Fruit fly (Drosophila melanogaster) whole organism, embryonic: ENCODE data around the gene CG15170.

Source experiments
- Antp ChIP-seq: fragments of 200-800 bp; sonication (Bioruptor generic); optimal IDR thresholded peaks from 3 replicates; lab custom pipeline; 2016; ENCODE audit warnings: missing biosample characterization, missing genetic modification characterization
- Awh ChIP-seq: fragments of 200-800 bp; sonication (Bioruptor generic); IDR thresholded peaks from 2 replicates; pipeline ENCODE4, ENCODE4 v1.3.6; 2022; ENCODE audit warnings: missing biosample characterization, missing genetic modification characterization
- B-H1 ChIP-seq: fragments of 200-800 bp; sonication (Bioruptor generic); IDR thresholded peaks from 3 replicates; pipeline ENCODE4 v1.3.6; 2022; ENCODE audit warnings: missing biosample characterization, missing genetic modification characterization
- C15 ChIP-seq: fragments of 200-800 bp; sonication (Bioruptor generic); IDR thresholded peaks from 3 replicates; pipeline ENCODE4 v1.3.6; 2022; ENCODE audit warnings: missing biosample characterization, missing genetic modification characterization
- CG10543 ChIP-seq: fragments of 200-800 bp; sonication (Bioruptor generic); optimal IDR thresholded peaks from 3 replicates; lab custom pipeline; 2017; ENCODE audit warnings: missing biosample characterization, mild to moderate bottlenecking, missing genetic modification characterization, moderate library complexity
- CG11085 ChIP-seq: fragments of 200-800 bp; sonication (Bioruptor generic); IDR thresholded peaks from 2 replicates; pipeline ENCODE4 v1.3.6; 2022; ENCODE audit warnings: missing biosample characterization, missing genetic modification characterization
- CG11247 ChIP-seq: fragments of 200-800 bp; sonication (Bioruptor generic); IDR thresholded peaks from 2 replicates; pipeline ENCODE4 v1.3.6; 2022; ENCODE audit warnings: missing biosample characterization, missing genetic modification characterization
- CG11456 ChIP-seq: fragments of 200-800 bp; sonication (Bioruptor generic); IDR thresholded peaks from 3 replicates; pipeline ENCODE4 v1.3.6; 2022; ENCODE audit warnings: missing biosample characterization, missing genetic modification characterization
- CG12659 ChIP-seq: fragments of 200-800 bp; sonication (Bioruptor generic); optimal IDR thresholded peaks from 3 replicates; lab custom pipeline; 2017; ENCODE audit warnings: mild to moderate bottlenecking, missing biosample characterization, missing genetic modification reagents, missing genetic modification characterization
- CG14965 ChIP-seq: fragments of 200-800 bp; sonication (Bioruptor generic); optimal IDR thresholded peaks from 2 replicates; lab custom pipeline; 2016; ENCODE audit warnings: missing biosample characterization, missing genetic modification characterization, borderline replicate concordance
- CG17328 ChIP-seq: fragments of 200-800 bp; sonication (Bioruptor generic); IDR thresholded peaks from 2 replicates; pipeline ENCODE4 v1.3.6; 2022; ENCODE audit warnings: missing biosample characterization, missing genetic modification characterization
- CG17829 ChIP-seq: fragments of 200-800 bp; optimal IDR thresholded peaks from 2 replicates; lab custom pipeline; 2019; ENCODE audit warnings: missing biosample characterization, mild to moderate bottlenecking, missing genetic modification characterization, moderate library complexity
- CG18599 ChIP-seq: fragments of 200-800 bp; sonication (Bioruptor generic); optimal IDR thresholded peaks from 3 replicates; lab custom pipeline; 2017; ENCODE audit warnings: missing biosample characterization, missing genetic modification characterization, mild to moderate bottlenecking, moderate library complexity, missing genetic modification reagents
- CG18619 ChIP-seq: fragments of 200-800 bp; sonication (Bioruptor generic); optimal IDR thresholded peaks from 3 replicates; lab custom pipeline; 2017; ENCODE audit warnings: missing biosample characterization, mild to moderate bottlenecking, missing genetic modification characterization
- CG3065 ChIP-seq: fragments of 200-800 bp; sonication (Bioruptor generic); optimal IDR thresholded peaks from 2 replicates; lab custom pipeline; 2016; ENCODE audit warnings: missing biosample characterization, missing genetic modification characterization
- CG34224 ChIP-seq: fragments of 200-800 bp; sonication (Bioruptor generic); IDR thresholded peaks from 3 replicates; pipeline ENCODE4 v1.3.6; 2022; ENCODE audit warnings: missing biosample characterization, missing genetic modification characterization; ENCODE audit not compliant: partially characterized antibody
- CG34376 ChIP-seq: fragments of 200-800 bp; sonication (Bioruptor generic); optimal IDR thresholded peaks from 2 replicates; lab custom pipeline; 2018; ENCODE audit warnings: missing biosample characterization, mild to moderate bottlenecking, missing genetic modification characterization
- CG4617 ChIP-seq: fragments of 200-800 bp; sonication (Bioruptor generic); optimal IDR thresholded peaks from 3 replicates; lab custom pipeline; 2016; ENCODE audit warnings: missing biosample characterization, missing genetic modification characterization, borderline replicate concordance
- CG4707 ChIP-seq: fragments of 200-800 bp; sonication (Bioruptor generic); optimal IDR thresholded peaks from 2 replicates; lab custom pipeline; 2018; ENCODE audit warnings: missing biosample characterization, mild to moderate bottlenecking, missing genetic modification characterization, moderate library complexity
- CG8290 ChIP-seq, 3 experiments: fragments of 200-800 bp; sonication (Bioruptor generic); optimal IDR thresholded peaks; 2 replicates each; lab custom pipeline; 2016 to 2019; ENCODE audit warnings: missing biosample characterization in 3 of 3, missing genetic modification characterization in 3 of 3, mild to moderate bottlenecking in 2 of 3, moderate library complexity in 1 of 3
- D ChIP-seq, 2 experiments: fragments of 200-800 bp in 1 of 2; fragments of >200 bp in 1 of 2; sonication (Bioruptor generic) in 1 of 2; optimal IDR thresholded peaks; 2 replicates in 1 of 2; 3 replicates in 1 of 2; lab custom pipeline; 2017; ENCODE audit warnings: mild to moderate bottlenecking in 1 of 2, missing biosample characterization in 1 of 2, missing genetic modification characterization in 1 of 2, missing genetic modification reagents in 1 of 2
- Dip3 ChIP-seq: fragments of 200-800 bp; sonication (Bioruptor generic); optimal IDR thresholded peaks from 3 replicates; lab custom pipeline; 2016; ENCODE audit warnings: missing biosample characterization, missing genetic modification characterization
- E2f1 ChIP-seq: fragments of 200-800 bp; sonication (Bioruptor generic); IDR thresholded peaks from 2 replicates; pipeline ENCODE4 v1.3.6; 2022; ENCODE audit warnings: missing biosample characterization, missing genetic modification characterization
- Hand ChIP-seq: fragments of 200-800 bp; sonication (Bioruptor generic); optimal IDR thresholded peaks from 2 replicates; lab custom pipeline; 2017; ENCODE audit warnings: mild to moderate bottlenecking, missing biosample characterization, missing genetic modification reagents, missing genetic modification characterization
- Kr ChIP-seq: fragments of 200-800 bp; sonication (Bioruptor generic); optimal IDR thresholded peaks from 2 replicates; lab custom pipeline; 2017; ENCODE audit warnings: missing biosample characterization, mild to moderate bottlenecking, missing genetic modification characterization
- Lhr ChIP-seq: fragments of 200-800 bp; sonication (Bioruptor generic); optimal IDR thresholded peaks from 3 replicates; lab custom pipeline; 2017; ENCODE audit warnings: mild to moderate bottlenecking, missing biosample characterization, missing genetic modification reagents, missing genetic modification characterization
- Nf-YA ChIP-seq: fragments of 200-800 bp; sonication (Bioruptor generic); IDR thresholded peaks from 2 replicates; pipeline ENCODE4 v1.3.6; 2022; ENCODE audit warnings: missing biosample characterization, missing genetic modification characterization
- Ravus ChIP-seq: fragments of 200-800 bp; sonication (Bioruptor generic); IDR thresholded peaks from 2 replicates; pipeline ENCODE4 v1.3.6; 2022; ENCODE audit warnings: missing biosample characterization, missing genetic modification characterization
- Rx ChIP-seq: fragments of 200-800 bp; sonication (Bioruptor generic); IDR thresholded peaks from 2 replicates; pipeline ENCODE4 v1.3.6; 2022; ENCODE audit warnings: missing biosample characterization, missing genetic modification characterization
- Six4 ChIP-seq: fragments of 200-800 bp; sonication (Bioruptor generic); optimal IDR thresholded peaks from 2 replicates; lab custom pipeline; 2016; ENCODE audit warnings: missing biosample characterization, missing genetic modification characterization
- Ssrp ChIP-seq: fragments of 200-800 bp; sonication (Bioruptor generic); optimal IDR thresholded peaks from 2 replicates; lab custom pipeline; 2018; ENCODE audit warnings: missing biosample characterization, mild to moderate bottlenecking, missing genetic modification characterization, moderate library complexity
- cas ChIP-seq: fragments of 200-800 bp; sonication (Bioruptor generic); IDR thresholded peaks from 2 replicates; pipeline ENCODE4 v1.3.6; 2022; ENCODE audit warnings: missing biosample characterization, missing genetic modification characterization
- cg ChIP-seq: fragments of 200-800 bp; sonication (Bioruptor generic); optimal IDR thresholded peaks from 3 replicates; lab custom pipeline; 2019; ENCODE audit warnings: missing biosample characterization, mild to moderate bottlenecking, missing genetic modification characterization, moderate library complexity
- chinmo ChIP-seq: fragments of 200-800 bp; sonication (Bioruptor generic); IDR thresholded peaks from 4 replicates; pipeline ENCODE4 v1.3.6; 2022; ENCODE audit warnings: missing biosample characterization, missing genetic modification characterization; ENCODE audit not compliant: partially characterized antibody
- danr ChIP-seq: fragments of 200-800 bp; sonication (Bioruptor generic); IDR thresholded peaks from 2 replicates; pipeline ENCODE4 v1.3.6; 2022; ENCODE audit warnings: missing biosample characterization, missing genetic modification characterization
- dimm ChIP-seq: fragments of 200-800 bp; sonication (Bioruptor generic); IDR thresholded peaks from 2 replicates; pipeline ENCODE4 v1.3.6; 2022; ENCODE audit warnings: missing biosample characterization, missing genetic modification characterization
- gsb-n ChIP-seq: fragments of 200-800 bp; sonication (Bioruptor generic); optimal IDR thresholded peaks from 3 replicates; lab custom pipeline; 2018; ENCODE audit warnings: missing biosample characterization, mild to moderate bottlenecking, missing genetic modification characterization
- inv ChIP-seq: fragments of 200-800 bp; sonication (Bioruptor generic); IDR thresholded peaks from 2 replicates; pipeline ENCODE4 v1.3.6; 2022; ENCODE audit warnings: missing biosample characterization, missing genetic modification characterization; ENCODE audit not compliant: partially characterized antibody
- lmd ChIP-seq: fragments of 200-800 bp; sonication (Bioruptor generic); IDR thresholded peaks from 2 replicates; pipeline ENCODE4 v1.3.6; 2022; ENCODE audit warnings: missing biosample characterization, missing genetic modification characterization
- maf-S ChIP-seq: fragments of 200-800 bp; sonication (Bioruptor generic); optimal IDR thresholded peaks from 2 replicates; lab custom pipeline; 2016; ENCODE audit warnings: missing biosample characterization, missing genetic modification characterization
- org-1 ChIP-seq: fragments of 200-800 bp; sonication (Bioruptor generic); optimal IDR thresholded peaks from 2 replicates; lab custom pipeline; 2017; ENCODE audit warnings: missing biosample characterization, missing genetic modification characterization
- pan ChIP-seq, 4 experiments: fragments of >200 bp in 3 of 4; fragments of 200-800 bp in 1 of 4; sonication (Bioruptor generic) in 1 of 4; optimal IDR thresholded peaks in 3 of 4; IDR thresholded peaks in 1 of 4; 2 replicates each; pipeline versions ENCODE4 v1.3.6 to Lab custom; 2017 to 2022; ENCODE audit warnings: missing biosample characterization in 2 of 4, missing genetic modification characterization in 2 of 4, mixed read lengths in 1 of 4
- pnt ChIP-seq: fragments of 200-800 bp; sonication (Bioruptor generic); optimal IDR thresholded peaks from 3 replicates; lab custom pipeline; 2016; ENCODE audit warnings: missing biosample characterization, missing genetic modification characterization
- ro ChIP-seq: fragments of 200-800 bp; sonication (Bioruptor generic); IDR thresholded peaks from 2 replicates; pipeline ENCODE4 v1.3.6; 2022; ENCODE audit warnings: missing biosample characterization, missing genetic modification characterization
- scrt ChIP-seq: fragments of 200-800 bp; sonication (Bioruptor generic); optimal IDR thresholded peaks from 2 replicates; lab custom pipeline; 2018; ENCODE audit warnings: missing biosample characterization, mild to moderate bottlenecking, missing genetic modification characterization, moderate library complexity
- seq ChIP-seq: fragments of 200-800 bp; sonication (Bioruptor generic); IDR thresholded peaks from 2 replicates; pipeline ENCODE4 v1.3.6; 2022; ENCODE audit warnings: missing biosample characterization, missing genetic modification characterization
- tna ChIP-seq: fragments of 200-800 bp; sonication (Bioruptor generic); IDR thresholded peaks from 2 replicates; pipeline ENCODE4 v1.3.6; 2022; ENCODE audit warnings: missing biosample characterization, missing genetic modification characterization; ENCODE audit not compliant: partially characterized antibody
- trem ChIP-seq: fragments of 200-800 bp; optimal IDR thresholded peaks from 3 replicates; lab custom pipeline; 2019; ENCODE audit warnings: missing biosample characterization, mild to moderate bottlenecking, missing genetic modification characterization, moderate library complexity
- tx ChIP-seq: fragments of 200-800 bp; sonication (Bioruptor generic); optimal IDR thresholded peaks from 2 replicates; lab custom pipeline; 2016; ENCODE audit warnings: missing biosample characterization, missing genetic modification characterization
- vvl ChIP-seq: fragments of 200-800 bp; sonication (Bioruptor generic); IDR thresholded peaks from 2 replicates; pipeline ENCODE4 v1.3.6; 2022; ENCODE audit warnings: missing biosample characterization, missing genetic modification characterization

The CG15170 gene

dm6 chr2L:18967897-18968296, 22.1 kb downstream of the CG15170 start (continued):
- TF ChIP-seq CG11456 (no peak), Hand (no peak), chinmo (GFP tag; lab: Robert Waterston, UW) (no peak), CG17328 (GFP tag; lab: Robert Waterston, UW) (no peak), CG12659 (GFP tag; lab: Kevin White, UChicago) (no peak), cg (GFP tag; lab: Kevin White, UChicago) (no peak), inv (GFP tag; lab: Robert Waterston, UW) (no peak), CG3065 (GFP tag; lab: Kevin White, UChicago) (no peak), E2f1 (GFP tag; lab: Robert Waterston, UW) (no peak), maf-S (no peak), Nf-YA (GFP tag; lab: Robert Waterston, UW) (no peak), CG4707 (no peak), Lhr (GFP tag; lab: Kevin White, UChicago) (no peak), Rx (no peak), seq (GFP tag; lab: Robert Waterston, UW) (no peak), scrt (no peak), CG18619 (GFP tag; lab: Kevin White, UChicago) (no peak), pan (optimal IDR thresholded peaks at IDR 0.05; lab: Kevin White, UChicago) (no peak), pan (GFP tag; optimal IDR thresholded peaks at IDR 0.05 in 1 of 2, IDR thresholded peaks at IDR 0.05 in 1 of 2) (no peak), CG11247 (no peak), CG8290 (GFP tag; optimal IDR thresholded peaks at IDR 0.05; lab: Kevin White, UChicago) (no peak), CG8290 (tag; optimal IDR thresholded peaks at IDR 0.05; lab: Kevin White, UChicago) (peak in 1 of 2 experiments; percentile 28), Six4 (GFP tag; lab: Kevin White, UChicago) (no peak), B-H1 (GFP tag; lab: Robert Waterston, UW) (no peak), danr (GFP tag; lab: Robert Waterston, UW) (no peak), vvl (GFP tag; lab: Robert Waterston, UW) (no peak), pnt (GFP tag; lab: Kevin White, UChicago) (no peak), gsb-n (tag; lab: Kevin White, UChicago) (no peak), CG34224 (GFP tag; lab: Robert Waterston, UW) (no peak), Awh (GFP tag; lab: Robert Waterston, UW) (no peak), CG18599 (GFP tag; lab: Kevin White, UChicago) (peak; percentile 8), CG11085 (no peak), ro (no peak), D (optimal IDR thresholded peaks at IDR 0.05; lab: Kevin White, UChicago) (no peak), D (GFP tag; optimal IDR thresholded peaks at IDR 0.05; lab: Kevin White, UChicago) (no peak), Dip3 (GFP tag; lab: Kevin White, UChicago) (no peak), CG17829 (tag; lab: Kevin White, UChicago) (no peak), Kr (GFP tag; lab: Kevin White, UChicago) (peak; percentile 46), lmd (GFP tag; lab: Robert Waterston, UW) (no peak), Ravus (GFP tag; lab: Robert Waterston, UW) (no peak), C15 (GFP tag; lab: Robert Waterston, UW) (no peak), CG10543 (GFP tag; lab: Kevin White, UChicago) (peak; percentile 33), CG14965 (GFP tag; lab: Kevin White, UChicago) (no peak), Ssrp (tag; lab: Kevin White, UChicago) (no peak), tx (GFP tag; lab: Kevin White, UChicago) (no peak), Antp (no peak), cas (GFP tag; lab: Robert Waterston, UW) (no peak), tna (no peak), org-1 (no peak), CG34376 (GFP tag; lab: Kevin White, UChicago) (peak; percentile 8), CG4617 (GFP tag; lab: Kevin White, UChicago) (no peak), dimm (GFP tag; lab: Robert Waterston, UW) (no peak), trem (tag; lab: Kevin White, UChicago) (no peak)
